Worm (Caenorhabditis elegans) whole organism, mixed stage, embryonic: ENCODE measurements around the gene srw-85.

Experiments used
- blmp-1 ChIP-seq: fragments of 150-350 bp; optimal IDR thresholded peaks from 2 replicates; lab custom pipeline; 2014; ENCODE audit warnings: missing biosample characterization, missing genetic modification characterization
- ceh-39 ChIP-seq: fragments of 150-350 bp; optimal IDR thresholded peaks from 2 replicates; lab custom pipeline; 2014; ENCODE audit warnings: missing biosample characterization, missing genetic modification characterization
- ceh-43 ChIP-seq: fragments of 200-800 bp; sonication (Bioruptor generic); optimal IDR thresholded peaks from 2 replicates; lab custom pipeline; 2018; ENCODE audit warnings: mild to moderate bottlenecking, missing genetic modification characterization, moderate library complexity, missing compliant biosample characterization
- ceh-83 ChIP-seq: fragments of 200-800 bp; sonication (Bioruptor generic); optimal IDR thresholded peaks from 2 replicates; lab custom pipeline; 2018; ENCODE audit warnings: mild to moderate bottlenecking, missing genetic modification characterization, missing compliant biosample characterization
- ces-1 ChIP-seq: fragments of 150-350 bp; optimal IDR thresholded peaks from 2 replicates; lab custom pipeline; 2014; ENCODE audit warnings: missing biosample characterization, missing genetic modification reagents, missing genetic modification characterization
- drap-1 ChIP-seq: fragments of 200-800 bp; sonication (Bioruptor generic); optimal IDR thresholded peaks from 3 replicates; lab custom pipeline; 2018; ENCODE audit warnings: mild to moderate bottlenecking, missing genetic modification characterization, missing compliant biosample characterization
- elt-1 ChIP-seq: sonication (generic microtip); optimal IDR thresholded peaks from 2 replicates; lab custom pipeline; 2017; ENCODE audit warnings: missing genetic modification characterization, mild to moderate bottlenecking, missing compliant biosample characterization, antibody characterized with exemption, moderate library complexity, borderline replicate concordance; ENCODE audit not compliant: insufficient read depth
- flh-1 ChIP-seq: fragments of 200-800 bp; sonication (Bioruptor generic); optimal IDR thresholded peaks from 2 replicates; lab custom pipeline; 2018; ENCODE audit warnings: mild to moderate bottlenecking, missing genetic modification characterization, moderate library complexity, missing compliant biosample characterization
- ham-2 ChIP-seq: fragments of 200-800 bp; sonication (Bioruptor generic); optimal IDR thresholded peaks from 2 replicates; lab custom pipeline; 2018; ENCODE audit warnings: mild to moderate bottlenecking, missing genetic modification characterization, missing compliant biosample characterization
- hlh-1 ChIP-seq: fragments of 150-350 bp; optimal IDR thresholded peaks from 2 replicates; lab custom pipeline; 2014; ENCODE audit warnings: missing biosample characterization, missing genetic modification reagents, missing genetic modification characterization
- lin-13 ChIP-seq: fragments of 150-350 bp; optimal IDR thresholded peaks from 2 replicates; lab custom pipeline; 2014; ENCODE audit warnings: missing biosample characterization, missing genetic modification characterization
- lin-32 ChIP-seq: fragments of 200-800 bp; sonication (Bioruptor generic); optimal IDR thresholded peaks from 2 replicates; lab custom pipeline; 2018; ENCODE audit warnings: mild to moderate bottlenecking, missing genetic modification characterization, missing compliant biosample characterization
- lsy-2 ChIP-seq: fragments of 150-350 bp; optimal IDR thresholded peaks from 2 replicates; lab custom pipeline; 2014; ENCODE audit warnings: missing biosample characterization, missing genetic modification characterization
- mab-5 ChIP-seq: fragments of 150-350 bp; optimal IDR thresholded peaks from 2 replicates; lab custom pipeline; 2014; ENCODE audit warnings: missing biosample characterization, missing genetic modification characterization
- nhr-12 ChIP-seq: fragments of 150-350 bp; optimal IDR thresholded peaks from 2 replicates; lab custom pipeline; 2014; ENCODE audit warnings: missing biosample characterization, missing genetic modification characterization
- nhr-237 ChIP-seq: fragments of 150-350 bp; optimal IDR thresholded peaks from 2 replicates; lab custom pipeline; 2014; ENCODE audit warnings: missing biosample characterization, missing genetic modification characterization
- pha-4 ChIP-seq: fragments of 150-350 bp; optimal IDR thresholded peaks from 2 replicates; lab custom pipeline; 2018; ENCODE audit warnings: missing biosample characterization, missing genetic modification reagents, missing genetic modification characterization
- sem-2 ChIP-seq: fragments of 200-800 bp; sonication (Bioruptor generic); optimal IDR thresholded peaks from 2 replicates; lab custom pipeline; 2018; ENCODE audit warnings: mild to moderate bottlenecking, missing genetic modification characterization, missing compliant biosample characterization
- snpc-4 ChIP-seq: fragments of 150-350 bp; optimal IDR thresholded peaks from 2 replicates; lab custom pipeline; 2014; ENCODE audit warnings: missing biosample characterization, missing genetic modification characterization
- sptf-1 ChIP-seq: sonication (generic microtip); optimal IDR thresholded peaks from 2 replicates; lab custom pipeline; 2017; ENCODE audit warnings: mild to moderate bottlenecking, missing genetic modification characterization, moderate library complexity, missing compliant biosample characterization
- tbx-8 ChIP-seq: fragments of 200-800 bp; sonication (Bioruptor generic); optimal IDR thresholded peaks from 2 replicates; lab custom pipeline; 2018; ENCODE audit warnings: mild to moderate bottlenecking, missing genetic modification characterization, moderate library complexity, missing compliant biosample characterization
- unc-120 ChIP-seq: sonication (generic microtip); optimal IDR thresholded peaks from 2 replicates; lab custom pipeline; 2017; ENCODE audit warnings: missing genetic modification characterization, missing compliant biosample characterization; ENCODE audit not compliant: poor library complexity, severe bottlenecking
- unc-39 ChIP-seq: fragments of 150-350 bp; optimal IDR thresholded peaks from 2 replicates; lab custom pipeline; 2014; ENCODE audit warnings: missing biosample characterization, missing genetic modification characterization
- unc-62 ChIP-seq: fragments of 150-350 bp; optimal IDR thresholded peaks from 2 replicates; lab custom pipeline; 2014; ENCODE audit warnings: missing biosample characterization, missing genetic modification reagents, missing genetic modification characterization
- zip-8 ChIP-seq: fragments of 150-350 bp; optimal IDR thresholded peaks from 2 replicates; lab custom pipeline; 2014; ENCODE audit warnings: missing biosample characterization, missing genetic modification characterization
- ztf-11 ChIP-seq: fragments of 150-350 bp; optimal IDR thresholded peaks from 2 replicates; lab custom pipeline; 2014; ENCODE audit warnings: missing biosample characterization, missing genetic modification characterization

Gene srw-85

ce11 chrV:19416475-19416874 is 14.5 kb downstream of the srw-85 start, which contains the start of the genes C25F9.4 and C25F9.9:
C25F9.4 (minus strand) TSS chrV:19416575.
C25F9.9 (plus strand) TSS chrV:19416611.
- TF ChIP-seq flh-1 (no peak), ces-1 (GFP tag; lab: Kevin White, UChicago) (no peak), blmp-1 (no peak), nhr-237 (no peak), ham-2 (GFP tag; lab: Kevin White, UChicago) (no peak)
- TF ChIP-seq, all 35 proteins: peak for 0

- no peak for TF ChIP-seq unc-39 (tag; lab: Kevin White, UChicago)
- no peak for TF ChIP-seq ceh-43 (GFP tag; lab: Kevin White, UChicago)
- no peak for TF ChIP-seq ceh-83 (GFP tag; lab: Kevin White, UChicago)
- no peak for TF ChIP-seq lsy-2 (tag; lab: Kevin White, UChicago)
- TF ChIP-seq hlh-1 (tag; lab: Kevin White, UChicago): no peak
- TF ChIP-seq ceh-39 (tag; lab: Kevin White, UChicago): no peak
Measured at ce11 chrV:19410663-19411062, 20.3 kb downstream of the srw-85 start, which contains the start of gene C25F9.5. C25F9.5 (minus strand) TSS chrV:19410857.

- no peak for TF ChIP-seq ztf-11 (tag; lab: Kevin White, UChicago)
- no peak for TF ChIP-seq ceh-43 (GFP tag; lab: Kevin White, UChicago)
- TF ChIP-seq nhr-237: no peak
- no peak for TF ChIP-seq unc-62 (GFP tag; lab: Kevin White, UChicago)
- TF ChIP-seq elt-1: no peak
Measured at ce11 chrV:19405276-19405815, 25.6 kb downstream of the srw-85 start, which contains the start of the genes C25F9.6 and C25F9.10. C25F9.6 (minus strand) TSS chrV:19405326. C25F9.10 (plus strand) TSS chrV:19405729.

ce11 chrV:19403619-19404018 is 27.3 kb downstream of the srw-85 start:
- TF ChIP-seq lin-32 (GFP tag; lab: Kevin White, UChicago) (no peak), tbx-8 (GFP tag; lab: Kevin White, UChicago) (no peak), lin-13 (tag; lab: Kevin White, UChicago) (no peak), ces-1 (GFP tag; lab: Kevin White, UChicago) (no peak), mab-5 (no peak)

- TF ChIP-seq ceh-83 (GFP tag; lab: Kevin White, UChicago) (no peak), pha-4 (tag; lab: Kevin White, UChicago) (no peak), ceh-43 (GFP tag; lab: Kevin White, UChicago) (no peak), lsy-2 (tag; lab: Kevin White, UChicago) (no peak), ztf-11 (tag; lab: Kevin White, UChicago) (no peak), unc-62 (GFP tag; lab: Kevin White, UChicago) (no peak), sem-2 (GFP tag; lab: Kevin White, UChicago) (no peak), hlh-1 (tag; lab: Kevin White, UChicago) (no peak), snpc-4 (tag; lab: Kevin White, UChicago) (no peak), nhr-12 (tag; lab: Kevin White, UChicago) (no peak), nhr-237 (no peak), lin-32 (GFP tag; lab: Kevin White, UChicago) (no peak), sptf-1 (tag; lab: Kevin White, UChicago) (no peak), drap-1 (no peak)
Measured at ce11 chrV:19402855-19403254, 28.1 kb downstream of the srw-85 start, which contains the start of gene C25F9.12. C25F9.12 (minus strand) TSS chrV:19402955.

ce11 chrV:19401429-19401828 is 29.5 kb downstream of the srw-85 start:
- TF ChIP-seq nhr-237 (no peak), zip-8 (tag; lab: Kevin White, UChicago) (peak; percentile 7)

- TF ChIP-seq nhr-237: no peak
- no peak for TF ChIP-seq flh-1
- no peak for TF ChIP-seq pha-4 (tag; lab: Kevin White, UChicago)
- no peak for TF ChIP-seq unc-120 (tag; lab: Kevin White, UChicago)
- TF ChIP-seq ztf-11 (tag; lab: Kevin White, UChicago): no peak
- no peak for TF ChIP-seq hlh-1 (tag; lab: Kevin White, UChicago)
- TF ChIP-seq, all 35 proteins: peak for 0
Measured at ce11 chrV:19400619-19401018, 30.3 kb downstream of the srw-85 start, which contains the start of gene srw-86. srw-86 (minus strand) TSS chrV:19400719.
